Fruit fly (Drosophila melanogaster) Kc167 (cell line): Measurements from ENCODE around the gene CG31636.

Source experiments
- Sin3A ChIP-seq: fragments of >200 bp; optimal IDR thresholded peaks from 2 replicates; lab custom pipeline; 2018; ENCODE audit warnings: missing external identifiers
- insv ChIP-seq: fragments of >200 bp; optimal IDR thresholded peaks from 3 replicates; lab custom pipeline; 2018; ENCODE audit warnings: missing external identifiers
- psq ChIP-seq: fragments of >200 bp; optimal IDR thresholded peaks from 2 replicates; lab custom pipeline; 2017; ENCODE audit warnings: missing external identifiers
- ttk ChIP-seq: sonication (Bioruptor generic); optimal IDR thresholded peaks from 2 replicates; lab custom pipeline; 2017; ENCODE audit warnings: missing external identifiers

DNA sequence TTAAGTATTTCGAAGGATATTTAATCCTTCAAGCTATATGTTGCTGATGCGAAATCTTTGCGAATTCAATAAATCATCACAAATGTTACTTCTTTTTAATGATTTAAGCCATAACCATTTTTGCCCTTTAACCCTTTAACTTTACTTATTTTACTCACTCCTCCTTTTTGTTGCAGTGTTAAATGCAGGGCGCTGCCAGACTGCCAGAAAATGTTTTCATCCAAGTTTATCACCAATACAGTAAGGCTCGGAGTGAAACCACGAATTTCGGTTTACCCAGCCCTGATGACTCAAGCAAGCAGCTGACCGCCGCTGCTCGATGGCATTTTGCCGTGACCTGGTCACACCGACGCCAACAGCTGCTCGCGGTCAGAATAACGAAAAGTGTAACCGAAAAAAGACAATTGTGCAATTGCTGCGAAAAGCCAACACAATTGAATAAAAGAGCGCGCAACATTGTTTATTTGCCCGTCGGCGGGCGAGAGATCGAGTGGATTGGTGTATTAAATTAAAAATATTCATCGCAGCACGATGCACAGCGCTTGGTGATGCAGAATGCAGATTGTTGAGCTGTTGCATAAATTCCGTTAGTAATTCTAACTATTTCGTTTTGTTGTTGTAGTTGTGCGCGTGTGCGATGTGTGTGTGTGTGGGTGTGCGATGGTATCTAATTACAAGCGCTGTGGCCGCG, 47.1 kb downstream of the CG31636 start, which contains the start of gene CG11050:
- TF ChIP-seq insv (lab: Kevin White, UChicago) (no peak), psq (lab: Kevin White, UChicago) (no peak), ttk (lab: Kevin White, UChicago) (no peak), Sin3A (lab: Kevin White, UChicago) (no peak)
